Fruit fly (Drosophila melanogaster) whole organism, pupa: ENCODE measurements around the gene CG17746.

ENCODE experiments used
- CG10348 ChIP-seq: fragments of 200-800 bp; sonication (Bioruptor generic); IDR thresholded peaks from 2 replicates; pipeline ENCODE4 v1.3.6; 2022; ENCODE audit warnings: missing biosample characterization, missing genetic modification characterization
- CG12605 ChIP-seq: fragments of 200-800 bp; sonication (Bioruptor generic); IDR thresholded peaks from 2 replicates; pipeline ENCODE4 v1.3.6; 2022; ENCODE audit warnings: missing biosample characterization, missing genetic modification characterization
- CG13204 ChIP-seq: fragments of 200-800 bp; sonication (Bioruptor generic); optimal IDR thresholded peaks from 2 replicates; lab custom pipeline; 2018; ENCODE audit warnings: missing biosample characterization, mild to moderate bottlenecking, missing genetic modification characterization, moderate library complexity
- CG14655 ChIP-seq: fragments of 200-800 bp; sonication (Bioruptor generic); optimal IDR thresholded peaks from 3 replicates; lab custom pipeline; 2017; ENCODE audit warnings: mild to moderate bottlenecking, missing biosample characterization, missing genetic modification reagents, missing genetic modification characterization
- CG15710 ChIP-seq: fragments of 200-800 bp; sonication (Bioruptor generic); optimal IDR thresholded peaks from 2 replicates; lab custom pipeline; 2018; ENCODE audit warnings: missing biosample characterization, mild to moderate bottlenecking, missing genetic modification characterization, moderate library complexity
- CG17806 ChIP-seq: fragments of 200-800 bp; sonication (Bioruptor generic); optimal IDR thresholded peaks from 2 replicates; lab custom pipeline; 2018; ENCODE audit warnings: missing biosample characterization, mild to moderate bottlenecking, missing genetic modification characterization, moderate library complexity
- CG32121 ChIP-seq: fragments of 200-800 bp; sonication (Bioruptor generic); IDR thresholded peaks from 2 replicates; pipeline ENCODE4 v1.3.6; 2022; ENCODE audit warnings: missing biosample characterization, missing genetic modification characterization
- CG34367 ChIP-seq: fragments of 200-800 bp; sonication (Bioruptor generic); optimal IDR thresholded peaks from 2 replicates; lab custom pipeline; 2018; ENCODE audit warnings: missing biosample characterization, mild to moderate bottlenecking, missing genetic modification characterization
- CG4496 ChIP-seq: fragments of 200-800 bp; sonication (Bioruptor generic); IDR thresholded peaks from 3 replicates; pipeline ENCODE4 v1.3.6; 2022; ENCODE audit warnings: missing biosample characterization, missing genetic modification characterization
- CG8159 ChIP-seq: fragments of 200-800 bp; sonication (Bioruptor generic); optimal IDR thresholded peaks from 3 replicates; lab custom pipeline; 2018; ENCODE audit warnings: missing biosample characterization, mild to moderate bottlenecking, missing genetic modification characterization, moderate library complexity
- CG8301 ChIP-seq: fragments of 200-800 bp; sonication (Bioruptor generic); optimal IDR thresholded peaks from 2 replicates; lab custom pipeline; 2018; ENCODE audit warnings: missing biosample characterization, mild to moderate bottlenecking, missing genetic modification characterization
- CG9948 ChIP-seq: fragments of 200-800 bp; sonication (Bioruptor generic); optimal IDR thresholded peaks from 2 replicates; lab custom pipeline; 2018; ENCODE audit warnings: missing biosample characterization, mild to moderate bottlenecking, missing genetic modification characterization, moderate library complexity
- D1 ChIP-seq: fragments of 200-800 bp; sonication (Bioruptor generic); optimal IDR thresholded peaks from 2 replicates; lab custom pipeline; 2018; ENCODE audit warnings: missing biosample characterization, mild to moderate bottlenecking, missing genetic modification characterization, moderate library complexity
- EcR ChIP-seq: fragments of 200-800 bp; sonication (Bioruptor generic); optimal IDR thresholded peaks from 3 replicates; lab custom pipeline; 2019; ENCODE audit warnings: missing biosample characterization, missing genetic modification characterization, mild to moderate bottlenecking, moderate library complexity, missing genetic modification reagents
- Ets98B ChIP-seq: fragments of 200-800 bp; sonication (Bioruptor generic); IDR thresholded peaks from 2 replicates; pipeline ENCODE4 v1.3.6; 2022; ENCODE audit warnings: missing biosample characterization, missing genetic modification characterization
- Pif1A ChIP-seq: fragments of 200-800 bp; sonication (Bioruptor generic); optimal IDR thresholded peaks from 3 replicates; lab custom pipeline; 2016; ENCODE audit warnings: missing biosample characterization, missing genetic modification characterization
- Pif1B ChIP-seq: fragments of 200-800 bp; sonication (Bioruptor generic); optimal IDR thresholded peaks from 3 replicates; lab custom pipeline; 2016; ENCODE audit warnings: missing biosample characterization, missing genetic modification characterization
- Snoo ChIP-seq: fragments of 200-800 bp; sonication (Bioruptor generic); optimal IDR thresholded peaks from 3 replicates; lab custom pipeline; 2017; ENCODE audit warnings: missing biosample characterization, mild to moderate bottlenecking, missing genetic modification characterization, inconsistent platforms
- fd96Ca ChIP-seq: fragments of 200-800 bp; sonication (Bioruptor generic); IDR thresholded peaks from 3 replicates; pipeline ENCODE4 v1.3.6; 2022; ENCODE audit warnings: missing biosample characterization, missing genetic modification characterization
- gl ChIP-seq: fragments of 200-800 bp; sonication (Bioruptor generic); optimal IDR thresholded peaks from 2 replicates; lab custom pipeline; 2018; ENCODE audit warnings: missing biosample characterization, mild to moderate bottlenecking, missing genetic modification characterization
- rn ChIP-seq: fragments of 200-800 bp; sonication (Bioruptor generic); IDR thresholded peaks from 2 replicates; pipeline ENCODE4 v1.3.6; 2022; ENCODE audit warnings: missing biosample characterization, missing genetic modification characterization

CG17746 gene

dm6 chr3L:3241368-3241640 is 1.9 kb upstream of the CG17746 start:
- TF ChIP-seq EcR (GFP tag; lab: Kevin White, UChicago) (peak; percentile 97), CG13204 (GFP tag; lab: Kevin White, UChicago) (no peak), CG14655 (GFP tag; lab: Kevin White, UChicago) (no peak), D1 (tag; lab: Kevin White, UChicago) (no peak)

- peak; percentile 87 for TF ChIP-seq Snoo
- peak; percentile 90 for TF ChIP-seq Pif1B
- no peak for TF ChIP-seq CG10348 (GFP tag; lab: Robert Waterston, UW)
- TF ChIP-seq CG15710 (tag; lab: Kevin White, UChicago), result peak; percentile 99
- peak; percentile 95 for TF ChIP-seq CG14655 (GFP tag; lab: Kevin White, UChicago)
- peak; percentile 98 for TF ChIP-seq CG9948
- peak; percentile 71; the same call in 2 of the 3 replicates for TF ChIP-seq fd96Ca (GFP tag; lab: Robert Waterston, UW)
- TF ChIP-seq Pif1A (GFP tag; lab: Kevin White, UChicago), result peak; percentile 91
- TF ChIP-seq CG8301 (tag; lab: Kevin White, UChicago), result peak; percentile 84
- peak; percentile 69 for TF ChIP-seq Ets98B (GFP tag; lab: Robert Waterston, UW)
- TF ChIP-seq CG32121 (GFP tag; lab: Robert Waterston, UW), result peak; percentile 73
- peak; percentile 84 for TF ChIP-seq CG4496 (GFP tag; lab: Robert Waterston, UW)
- TF ChIP-seq rn (GFP tag; lab: Robert Waterston, UW), result peak; percentile 79
- TF ChIP-seq CG12605 (GFP tag; lab: Robert Waterston, UW), result peak; percentile 71
- peak; percentile 97 for TF ChIP-seq CG34367
- peak; percentile 99 for TF ChIP-seq CG8159
- TF ChIP-seq gl, result peak; percentile 87
- peak; percentile 97 for TF ChIP-seq CG17806 (tag; lab: Kevin White, UChicago)
- peak; percentile 95 for TF ChIP-seq D1 (tag; lab: Kevin White, UChicago)
- peak; percentile 97 for TF ChIP-seq CG13204 (GFP tag; lab: Kevin White, UChicago)
- TF ChIP-seq EcR (GFP tag; lab: Kevin White, UChicago), result peak; percentile 60
These were observed 1.4 kb upstream of the CG17746 start for dm6 chr3L:3240597-3241367.

DNA sequence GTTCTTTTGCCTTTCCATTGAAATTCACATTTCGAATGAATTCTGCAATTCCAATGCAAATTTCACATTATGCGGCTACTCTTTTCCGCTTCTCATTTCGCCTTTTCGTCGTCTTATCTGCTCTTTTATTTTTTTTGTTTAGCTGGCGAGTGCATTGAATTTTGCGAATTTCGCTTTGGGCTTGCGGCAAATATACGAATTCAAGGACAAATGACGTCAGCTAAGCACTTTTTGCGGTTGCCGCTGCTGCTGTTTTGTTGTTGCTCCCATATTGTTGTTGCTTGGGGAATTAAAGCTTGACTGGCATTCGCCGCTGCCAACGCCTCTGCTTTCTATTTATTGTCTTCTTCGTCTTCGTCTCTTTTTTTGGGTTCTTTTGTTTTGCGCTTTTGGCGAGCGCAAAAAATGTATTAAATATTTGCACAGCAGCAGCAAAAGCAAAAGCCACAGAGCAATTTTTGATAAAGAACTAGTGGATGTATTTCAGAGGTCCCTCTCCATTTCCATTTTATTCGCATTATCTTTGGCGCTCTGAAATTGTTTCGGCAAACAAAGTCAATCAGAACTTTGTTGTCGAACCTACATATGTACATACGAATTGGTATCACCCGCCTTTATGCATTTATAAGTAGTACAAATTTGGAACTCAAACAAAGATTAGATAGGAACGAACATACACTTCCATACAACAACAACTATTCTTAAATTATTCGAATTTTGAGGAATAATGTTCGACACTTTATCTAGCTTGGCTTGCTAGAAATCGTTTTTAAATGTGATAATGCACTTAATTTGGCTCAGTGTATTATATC is 613 bp upstream of the CG17746 start:
- TF ChIP-seq CG9948, result peak; percentile 66
- peak; percentile 46 for TF ChIP-seq Snoo
- peak; percentile 94 for TF ChIP-seq EcR (GFP tag; lab: Kevin White, UChicago)
- TF ChIP-seq CG34367, result peak; percentile 83
- no peak for TF ChIP-seq CG8301 (tag; lab: Kevin White, UChicago)
- TF ChIP-seq CG4496 (GFP tag; lab: Robert Waterston, UW), result 0 out of 3 replicates have a peak, but pooled peaks have one; percentile 5
- peak; percentile 60 for TF ChIP-seq CG15710 (tag; lab: Kevin White, UChicago)
- no peak for TF ChIP-seq rn (GFP tag; lab: Robert Waterston, UW)
- TF ChIP-seq D1 (tag; lab: Kevin White, UChicago), result peak; percentile 40
- peak; percentile 68 for TF ChIP-seq Pif1B

DNA sequence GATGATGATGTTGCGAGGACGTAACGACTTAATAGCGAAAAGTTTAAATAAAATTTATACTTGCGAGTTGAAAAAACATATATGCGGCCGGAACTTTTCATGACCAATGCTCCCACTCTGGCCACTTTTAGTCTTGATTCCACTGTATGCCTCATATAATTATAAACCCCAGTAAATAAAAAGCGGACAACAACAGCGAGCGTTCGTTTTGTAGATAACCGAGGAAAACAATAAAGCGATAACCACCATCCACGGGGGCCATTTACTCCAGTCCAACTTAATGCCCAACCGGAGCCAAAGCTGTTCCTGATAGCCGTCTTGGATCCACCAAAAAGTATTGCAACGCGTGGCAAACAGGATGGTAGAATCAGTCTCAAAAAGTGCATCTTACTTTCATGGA is 3.1 kb downstream of the CG17746 start:
- TF ChIP-seq Pif1A (GFP tag; lab: Kevin White, UChicago), result no peak
- peak; percentile 45 for TF ChIP-seq EcR (GFP tag; lab: Kevin White, UChicago)

DNA sequence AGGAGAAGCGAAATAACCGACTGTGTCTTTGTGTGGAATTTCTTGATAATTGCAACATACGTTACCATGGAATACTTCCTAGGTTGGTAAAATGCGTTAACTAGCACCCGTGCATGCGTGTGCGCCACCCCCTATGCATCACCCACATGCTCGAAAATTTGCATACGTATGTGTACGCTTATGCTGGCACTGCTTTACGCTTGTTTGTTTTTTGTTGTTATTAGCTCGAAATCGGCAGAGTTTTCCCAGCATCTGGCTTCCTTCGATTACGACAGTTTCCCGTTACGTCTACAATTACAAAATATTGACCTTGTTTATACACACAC is 13.0 kb downstream of the CG17746 start:
- TF ChIP-seq EcR (GFP tag; lab: Kevin White, UChicago) (no peak), CG32121 (GFP tag; lab: Robert Waterston, UW) (0 out of 2 replicates have a peak, but pooled peaks have one; percentile 0), CG9948 (no peak), Ets98B (GFP tag; lab: Robert Waterston, UW) (peak; percentile 4; the same call in 1 of the 2 replicates)
- TF ChIP-seq, all 21 proteins: peak for 2

- no peak for TF ChIP-seq Pif1A (GFP tag; lab: Kevin White, UChicago)
- peak; percentile 58 for TF ChIP-seq CG4496 (GFP tag; lab: Robert Waterston, UW)
- peak; percentile 16 for TF ChIP-seq CG8301 (tag; lab: Kevin White, UChicago)
- peak; percentile 19 for TF ChIP-seq CG34367
- TF ChIP-seq CG13204 (GFP tag; lab: Kevin White, UChicago), result peak; percentile 63
- TF ChIP-seq CG14655 (GFP tag; lab: Kevin White, UChicago), result peak; percentile 52
- peak; percentile 65 for TF ChIP-seq Ets98B (GFP tag; lab: Robert Waterston, UW)
- TF ChIP-seq Snoo, result no peak
- TF ChIP-seq CG9948, result no peak
- TF ChIP-seq CG15710 (tag; lab: Kevin White, UChicago), result peak; percentile 42
- TF ChIP-seq CG32121 (GFP tag; lab: Robert Waterston, UW), result peak; percentile 50; the same call in 1 of the 2 replicates
- no peak for TF ChIP-seq D1 (tag; lab: Kevin White, UChicago)
- no peak for TF ChIP-seq Pif1B
- TF ChIP-seq CG10348 (GFP tag; lab: Robert Waterston, UW), result no peak
- TF ChIP-seq CG8159, result no peak
- peak; percentile 76; the same call in 2 of the 3 replicates for TF ChIP-seq fd96Ca (GFP tag; lab: Robert Waterston, UW)
- TF ChIP-seq rn (GFP tag; lab: Robert Waterston, UW), result 0 out of 2 replicates have a peak, but pooled peaks have one; percentile 8
- peak; percentile 53 for TF ChIP-seq EcR (GFP tag; lab: Kevin White, UChicago)
- TF ChIP-seq CG17806 (tag; lab: Kevin White, UChicago), result peak; percentile 22
- peak; percentile 59 for TF ChIP-seq CG12605 (GFP tag; lab: Robert Waterston, UW)
- TF ChIP-seq gl, result peak; percentile 62
These were observed 13.5 kb downstream of the CG17746 start for dm6 chr3L:3225769-3226457.
